Fruit fly (Drosophila melanogaster): Measurements from ENCODE around the gene Him.

dm6 chrX:18207533-18207932 lies 1.7 kb upstream of the Him start:
- no peak for TF ChIP-seq CG8478 (optimal IDR thresholded peaks at IDR 0.05)
- TF ChIP-seq EcR (GFP tag; optimal IDR thresholded peaks at IDR 0.05): no peak
